Worm (Caenorhabditis elegans): ENCODE measurements around the gene K10G6.5.
A peak's percentile ranks its signal among the peaks of the same experiment; 100 is the strongest.

K10G6.5 gene

ce11 chrII:3954838-3955237, 32.2 kb upstream of the K10G6.5 start:
- TF ChIP-seq skn-1 (tag; optimal IDR thresholded peaks at IDR 0.05) (no peak), egl-5 (tag; optimal IDR thresholded peaks at IDR 0.05) (no peak), elt-2 (tag; optimal IDR thresholded peaks at IDR 0.05) (no peak), elt-1 (tag; optimal IDR thresholded peaks at IDR 0.05) (peak; percentile 65)

DNA sequence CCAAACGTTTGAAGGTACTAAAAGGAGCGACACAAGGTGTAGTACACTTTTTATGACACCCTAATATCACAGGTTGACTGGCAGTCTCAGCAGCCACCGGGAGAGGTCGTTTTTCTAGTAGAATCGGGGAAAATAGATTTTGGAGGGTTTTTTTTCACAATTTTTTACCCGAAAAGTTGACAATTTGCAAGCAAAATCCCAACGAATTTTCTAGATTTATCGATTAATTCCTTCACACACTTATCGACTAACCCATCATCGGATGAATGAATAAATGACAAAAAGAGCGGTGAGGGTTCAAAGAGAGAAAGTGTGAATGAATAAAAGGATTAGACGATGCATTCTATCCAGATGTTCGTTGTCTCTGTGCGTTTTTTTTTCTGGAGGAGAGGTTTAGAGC, 31.1 kb upstream of the K10G6.5 start:
- TF ChIP-seq mdl-1 (tag; optimal IDR thresholded peaks at IDR 0.05): no peak
- no peak for TF ChIP-seq lin-15B (tag; optimal IDR thresholded peaks at IDR 0.05)
- peak; percentile 12 for TF ChIP-seq egl-5 (tag; optimal IDR thresholded peaks at IDR 0.05)

DNA sequence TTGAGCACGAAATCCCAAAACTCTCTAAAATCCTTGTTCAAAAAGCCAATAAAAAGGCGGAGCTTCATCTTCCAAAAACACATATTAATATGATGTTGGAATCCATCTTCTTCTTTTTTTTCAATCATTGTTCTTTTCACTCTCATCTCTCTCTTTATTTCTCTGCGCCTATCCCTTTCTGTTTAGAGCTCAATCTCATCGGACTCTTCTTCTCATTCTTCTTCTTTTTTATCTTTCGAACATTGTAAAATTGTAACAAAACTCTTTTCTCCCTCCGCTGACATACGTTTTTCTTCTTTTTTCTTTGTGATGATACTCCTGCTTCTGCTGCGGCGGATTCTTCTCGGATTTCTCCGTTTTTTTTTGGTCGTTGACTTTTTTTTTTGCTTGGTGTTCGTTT, 30.3 kb upstream of the K10G6.5 start:
- TF ChIP-seq nhr-11 (tag; optimal IDR thresholded peaks at IDR 0.05): no peak
- peak; percentile 6 for TF ChIP-seq egl-5 (tag; optimal IDR thresholded peaks at IDR 0.05)
- TF ChIP-seq pha-4 (tag; optimal IDR thresholded peaks at IDR 0.05): no peak
- no peak for TF ChIP-seq nhr-67 (tag; optimal IDR thresholded peaks at IDR 0.05)
- TF ChIP-seq nfya-1 (tag; optimal IDR thresholded peaks at IDR 0.05; ENCODE audit: insufficient read depth): peak; percentile 60
- peak; percentile 38 for TF ChIP-seq snpc-4 (tag; optimal IDR thresholded peaks at IDR 0.05)
- TF ChIP-seq ama-1 (optimal IDR thresholded peaks at IDR 0.05): no peak
- no peak for TF ChIP-seq aly-2 (tag; optimal IDR thresholded peaks at IDR 0.05)
- no peak for TF ChIP-seq egl-27 (tag; optimal IDR thresholded peaks at IDR 0.05)
- no peak for TF ChIP-seq pqm-1 (tag; optimal IDR thresholded peaks at IDR 0.05)
- no peak for TF ChIP-seq daf-12 (tag; optimal IDR thresholded peaks at IDR 0.05)

ce11 chrII:3957455-3958212, 29.4 kb upstream of the K10G6.5 start:
- no peak for TF ChIP-seq unc-39 (tag; optimal IDR thresholded peaks at IDR 0.05)
- no peak for TF ChIP-seq nhr-43 (tag; optimal IDR thresholded peaks at IDR 0.05; ENCODE audit: poor library complexity, severe bottlenecking)
- TF ChIP-seq pha-4 (tag; optimal IDR thresholded peaks at IDR 0.05): peak; percentile 69

- TF ChIP-seq lin-39 (tag; optimal IDR thresholded peaks at IDR 0.05): peak; percentile 82
- TF ChIP-seq nhr-77 (tag; optimal IDR thresholded peaks at IDR 0.05): no peak
- no peak for TF ChIP-seq ceh-16 (tag; optimal IDR thresholded peaks at IDR 0.05)
- no peak for TF ChIP-seq ceh-28 (tag; optimal IDR thresholded peaks at IDR 0.05)
- peak; percentile 92 for TF ChIP-seq mdl-1 (tag; optimal IDR thresholded peaks at IDR 0.05)
- peak; percentile 48 for TF ChIP-seq ztf-4 (tag; optimal IDR thresholded peaks at IDR 0.05)
- TF ChIP-seq ceh-82 (tag; optimal IDR thresholded peaks at IDR 0.05): no peak
- TF ChIP-seq elt-3 (tag; optimal IDR thresholded peaks at IDR 0.05): no peak
- TF ChIP-seq pha-4 (tag; optimal IDR thresholded peaks at IDR 0.05): peak; percentile 100
- no peak for TF ChIP-seq zag-1 (tag; optimal IDR thresholded peaks at IDR 0.05)
- peak; percentile 36 for TF ChIP-seq lin-15B (tag; optimal IDR thresholded peaks at IDR 0.05)
- peak; percentile 69 for TF ChIP-seq nhr-11 (tag; optimal IDR thresholded peaks at IDR 0.05)
- TF ChIP-seq fkh-2 (tag; optimal IDR thresholded peaks at IDR 0.05): no peak
- no peak for TF ChIP-seq nhr-76 (tag; optimal IDR thresholded peaks at IDR 0.05)
- TF ChIP-seq ceh-9 (tag; optimal IDR thresholded peaks at IDR 0.05): no peak
- TF ChIP-seq elt-2 (tag; optimal IDR thresholded peaks at IDR 0.05): peak; percentile 83
- TF ChIP-seq unc-39 (tag; optimal IDR thresholded peaks at IDR 0.05): no peak
- no peak for TF ChIP-seq nhr-28 (tag; optimal IDR thresholded peaks at IDR 0.05)
- no peak for TF ChIP-seq unc-62 (GFP tag; optimal IDR thresholded peaks at IDR 0.05)
- peak; percentile 72 for TF ChIP-seq egl-5 (tag; optimal IDR thresholded peaks at IDR 0.05)
- TF ChIP-seq sea-2 (GFP tag; optimal IDR thresholded peaks at IDR 0.05): peak; percentile 88
- TF ChIP-seq tbx-2 (tag; optimal IDR thresholded peaks at IDR 0.05): peak; percentile 10
- peak; percentile 75 for TF ChIP-seq lsy-12 (tag; optimal IDR thresholded peaks at IDR 0.05)
- no peak for TF ChIP-seq skn-1 (tag; optimal IDR thresholded peaks at IDR 0.05)
- no peak for TF ChIP-seq nhr-237 (tag; optimal IDR thresholded peaks at IDR 0.05)
- peak; percentile 73 for TF ChIP-seq nfya-1 (tag; optimal IDR thresholded peaks at IDR 0.05; ENCODE audit: insufficient read depth)
- TF ChIP-seq snpc-4 (tag; optimal IDR thresholded peaks at IDR 0.05): peak; percentile 45
- TF ChIP-seq nhr-43 (tag; optimal IDR thresholded peaks at IDR 0.05; ENCODE audit: poor library complexity, severe bottlenecking): no peak
- peak; percentile 78 for TF ChIP-seq hmg-11 (tag; optimal IDR thresholded peaks at IDR 0.05)
- no peak for TF ChIP-seq aly-2 (tag; optimal IDR thresholded peaks at IDR 0.05)
- TF ChIP-seq daf-12 (tag; optimal IDR thresholded peaks at IDR 0.05): no peak
- no peak for TF ChIP-seq mml-1 (tag; optimal IDR thresholded peaks at IDR 0.05)
- no peak for TF ChIP-seq ZK546.5 (tag; optimal IDR thresholded peaks at IDR 0.05)
- TF ChIP-seq ztf-11 (tag; optimal IDR thresholded peaks at IDR 0.05): no peak
- no peak for TF ChIP-seq R02D3.7 (tag; optimal IDR thresholded peaks at IDR 0.05)
- peak; percentile 22 for TF ChIP-seq nhr-23 (tag; optimal IDR thresholded peaks at IDR 0.05)
- no peak for TF ChIP-seq elt-1 (tag; optimal IDR thresholded peaks at IDR 0.05)
- TF ChIP-seq fos-1 (tag; optimal IDR thresholded peaks at IDR 0.05): no peak
Observed at ce11 chrII:3958673-3959299, 28.3 kb upstream of the K10G6.5 start.
